Worm (Caenorhabditis elegans) whole organism, L4 larva: ENCODE results near the gene C07E3.10.

Experiments
- attf-4 ChIP-seq: sonication (generic microtip); optimal IDR thresholded peaks from 3 replicates; lab custom pipeline; 2017; ENCODE audit warnings: missing biosample characterization, missing genetic modification characterization
- dve-1 ChIP-seq: sonication (generic microtip); optimal IDR thresholded peaks from 2 replicates; lab custom pipeline; 2017; ENCODE audit warnings: antibody characterized with exemption, mild to moderate bottlenecking, missing genetic modification characterization, missing compliant biosample characterization; ENCODE audit not compliant: insufficient read depth
- lin-15B ChIP-seq: fragments of 150-350 bp; sonication (generic microtip); optimal IDR thresholded peaks from 3 replicates; lab custom pipeline; 2014; ENCODE audit warnings: missing biosample characterization, missing genetic modification characterization
- mdl-1 ChIP-seq, 2 experiments: fragments of 150-350 bp in 1 of 2; sonication (generic microtip) in 1 of 2; optimal IDR thresholded peaks; 2 replicates each; lab custom pipeline; 2014 to 2017; ENCODE audit warnings: missing biosample characterization in 2 of 2, missing genetic modification characterization in 2 of 2
- mep-1 ChIP-seq: fragments of 150-350 bp; sonication (generic microtip); optimal IDR thresholded peaks from 3 replicates; lab custom pipeline; 2014; ENCODE audit warnings: missing biosample characterization, missing genetic modification characterization
- mxl-2 ChIP-seq: fragments of 200-800 bp; sonication (Bioruptor generic); conservative IDR thresholded peaks from 2 replicates; pipeline ENCODE4 v1.3.6; 2022; ENCODE audit warnings: missing genetic modification reagents, missing genetic modification characterization, missing compliant biosample characterization
- nhr-28 ChIP-seq: fragments of 150-350 bp; optimal IDR thresholded peaks from 2 replicates; lab custom pipeline; 2014; ENCODE audit warnings: missing biosample characterization, missing genetic modification characterization
- nhr-48 ChIP-seq: sonication (generic microtip); optimal IDR thresholded peaks from 2 replicates; lab custom pipeline; 2016; ENCODE audit warnings: mild to moderate bottlenecking, missing genetic modification characterization, missing compliant biosample characterization
- skn-1 ChIP-seq: fragments of 150-350 bp; optimal IDR thresholded peaks from 2 replicates; lab custom pipeline; 2014; ENCODE audit warnings: missing biosample characterization, missing genetic modification characterization

DNA sequence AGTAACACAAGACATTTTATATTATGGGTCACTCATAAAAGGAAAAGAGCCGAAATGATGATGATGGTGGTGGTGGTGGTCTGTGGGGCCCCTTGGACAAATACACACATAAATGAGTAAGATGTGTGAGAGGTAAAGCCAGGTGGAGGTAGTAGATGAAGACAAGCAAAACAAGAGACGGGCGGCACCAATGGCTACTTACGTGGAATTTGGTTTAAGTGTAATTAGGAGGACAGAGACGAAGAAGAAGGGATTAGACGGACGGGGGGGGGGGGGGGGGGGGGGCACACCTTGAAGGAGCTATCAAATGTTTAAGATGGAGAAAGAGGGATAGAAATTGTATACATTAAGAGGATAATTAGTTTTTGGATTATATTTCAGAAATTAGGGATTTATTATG is 28.6 kb downstream of the C07E3.10 start:
- TF ChIP-seq dve-1 (tag; lab: Kevin White, UChicago) (no peak), mxl-2 (GFP tag; lab: Robert Waterston, UW) (no peak), nhr-28 (no peak), skn-1 (tag; lab: Kevin White, UChicago) (no peak), attf-4 (tag; lab: Kevin White, UChicago) (no peak), lin-15B (tag; lab: Kevin White, UChicago) (no peak), mep-1 (tag; lab: Kevin White, UChicago) (no peak), nhr-48 (tag; lab: Kevin White, UChicago) (no peak), mdl-1 (tag; optimal IDR thresholded peaks at IDR 0.05; lab: Kevin White, UChicago) (no peak)
